Worm (Caenorhabditis elegans): Measurements from ENCODE around the gene rict-1.

Gene rict-1

ce11 chrII:13148247-13148646 lies 31.6 kb upstream of the rict-1 start:
- no peak for TF ChIP-seq sdc-2 (tag; optimal IDR thresholded peaks at IDR 0.05)

ce11 chrII:13145204-13145603 lies 28.6 kb upstream of the rict-1 start, which contains the start of gene mltn-1:
Gene mltn-1, minus strand, starts transcription at chrII:13145225.
- TF ChIP-seq pqm-1 (tag; optimal IDR thresholded peaks at IDR 0.05) (no peak), pat-9 (tag; optimal IDR thresholded peaks at IDR 0.05) (no peak), nfya-1 (tag; optimal IDR thresholded peaks at IDR 0.05) (no peak), ets-4 (tag; optimal IDR thresholded peaks at IDR 0.05) (no peak), nhr-11 (tag; optimal IDR thresholded peaks at IDR 0.05) (no peak), ahr-1 (tag; optimal IDR thresholded peaks at IDR 0.05) (no peak), pag-3 (tag; optimal IDR thresholded peaks at IDR 0.05; ENCODE audit: borderline replicate concordance) (no peak), hlh-13 (GFP tag; optimal IDR thresholded peaks at IDR 0.05) (no peak), pha-2 (tag; optimal IDR thresholded peaks at IDR 0.05) (no peak), sox-2 (GFP tag; IDR thresholded peaks at IDR 0.05) (no peak), K09A11.1 (tag; optimal IDR thresholded peaks at IDR 0.05; ENCODE audit: insufficient read depth) (no peak)

ce11 chrII:13142372-13142771 lies 25.8 kb upstream of the rict-1 start:
- no peak for TF ChIP-seq nhr-232 (tag; optimal IDR thresholded peaks at IDR 0.05)

- TF ChIP-seq pha-4 (tag; optimal IDR thresholded peaks at IDR 0.05) = no peak
- no peak for TF ChIP-seq ets-4 (tag; optimal IDR thresholded peaks at IDR 0.05)
- no peak for TF ChIP-seq ceh-30 (tag; optimal IDR thresholded peaks at IDR 0.05)
- TF ChIP-seq C38D4.7 (GFP tag; optimal IDR thresholded peaks at IDR 0.05) = no peak
- no peak for TF ChIP-seq unc-55 (GFP tag; optimal IDR thresholded peaks at IDR 0.05)
- TF ChIP-seq C08G9.2 (tag; optimal IDR thresholded peaks at IDR 0.05) = no peak
- TF ChIP-seq eyg-1 (tag; optimal IDR thresholded peaks at IDR 0.05) = no peak
- no peak for TF ChIP-seq dve-1 (tag; optimal IDR thresholded peaks at IDR 0.05)
- TF ChIP-seq sox-2 (GFP tag; IDR thresholded peaks at IDR 0.05) = no peak
- no peak for TF ChIP-seq lim-6 (tag; optimal IDR thresholded peaks at IDR 0.05)
- TF ChIP-seq sdc-2 (tag; optimal IDR thresholded peaks at IDR 0.05) = no peak
- TF ChIP-seq fax-1 (tag; optimal IDR thresholded peaks at IDR 0.05) = no peak
- TF ChIP-seq pag-3 (tag; optimal IDR thresholded peaks at IDR 0.05; ENCODE audit: borderline replicate concordance) = no peak
- TF ChIP-seq ceh-6 (GFP tag; optimal IDR thresholded peaks at IDR 0.05) = no peak
- no peak for TF ChIP-seq unc-42 (tag; optimal IDR thresholded peaks at IDR 0.05)
- TF ChIP-seq ceh-34 (tag; optimal IDR thresholded peaks at IDR 0.05) = no peak
- TF ChIP-seq ref-2 (tag; optimal IDR thresholded peaks at IDR 0.05) = no peak
- no peak for TF ChIP-seq rnt-1 (tag; optimal IDR thresholded peaks at IDR 0.05)
- TF ChIP-seq mec-3 (tag; optimal IDR thresholded peaks at IDR 0.05; ENCODE audit: borderline replicate concordance) = no peak
- TF ChIP-seq ttx-3 (tag; optimal IDR thresholded peaks at IDR 0.05) = no peak
Measured at ce11 chrII:13139573-13139972, 23.0 kb upstream of the rict-1 start.

ce11 chrII:13130576-13130975 lies 14.0 kb upstream of the rict-1 start:
- TF ChIP-seq pat-9 (tag; optimal IDR thresholded peaks at IDR 0.05) = no peak
- TF ChIP-seq ceh-31 (tag; optimal IDR thresholded peaks at IDR 0.05) = no peak
- TF ChIP-seq unc-86 (tag; optimal IDR thresholded peaks at IDR 0.05) = no peak
- no peak for TF ChIP-seq fkh-6 (tag; optimal IDR thresholded peaks at IDR 0.05)
- no peak for TF ChIP-seq hlh-30 (tag; optimal IDR thresholded peaks at IDR 0.05; ENCODE audit: insufficient read depth)
- no peak for TF ChIP-seq ceh-14 (tag; optimal IDR thresholded peaks at IDR 0.05)
- TF ChIP-seq lim-6 (tag; optimal IDR thresholded peaks at IDR 0.05) = no peak
- no peak for TF ChIP-seq F13H6.1 (tag; optimal IDR thresholded peaks at IDR 0.05)
- TF ChIP-seq hlh-15 (tag; optimal IDR thresholded peaks at IDR 0.05) = no peak
- TF ChIP-seq Y22D7AL.16 (tag; optimal IDR thresholded peaks at IDR 0.05) = no peak
- no peak for TF ChIP-seq rnt-1 (tag; optimal IDR thresholded peaks at IDR 0.05)
- TF ChIP-seq ceh-48 (tag; optimal IDR thresholded peaks at IDR 0.05) = no peak
- no peak for TF ChIP-seq fkh-10 (GFP tag; optimal IDR thresholded peaks at IDR 0.05)
- TF ChIP-seq ztf-16 (tag; optimal IDR thresholded peaks at IDR 0.05) = no peak
- TF ChIP-seq zip-5 (tag; optimal IDR thresholded peaks at IDR 0.05) = no peak
- TF ChIP-seq hlh-6 (tag; optimal IDR thresholded peaks at IDR 0.05) = no peak
- no peak for TF ChIP-seq pax-1 (tag; optimal IDR thresholded peaks at IDR 0.05)
- TF ChIP-seq ceh-18 (tag; optimal IDR thresholded peaks at IDR 0.05) = no peak
- no peak for TF ChIP-seq pros-1 (tag; optimal IDR thresholded peaks at IDR 0.05)

Data from whole organism, late embryonic.